Fruit fly (Drosophila melanogaster) whole organism, wandering third instar larva: Measurements from ENCODE around the gene Polr1D.

Experiments
- Abd-B ChIP-seq: fragments of >200 bp; optimal IDR thresholded peaks from 2 replicates; lab custom pipeline; 2017; ENCODE audit warnings: missing biosample characterization, missing genetic modification characterization
- CG32264 ChIP-seq: fragments of 200-800 bp; sonication (Bioruptor generic); optimal IDR thresholded peaks from 2 replicates; lab custom pipeline; 2016; ENCODE audit warnings: missing biosample characterization, missing genetic modification characterization
- CG9705 ChIP-seq: fragments of 200-800 bp; sonication (Bioruptor generic); optimal IDR thresholded peaks from 2 replicates; lab custom pipeline; 2018; ENCODE audit warnings: missing biosample characterization, mild to moderate bottlenecking, missing genetic modification characterization
- CrebA ChIP-seq: fragments of 200-800 bp; sonication (Bioruptor generic); optimal IDR thresholded peaks from 2 replicates; lab custom pipeline; 2016; ENCODE audit warnings: missing biosample characterization, mild to moderate bottlenecking, missing genetic modification characterization, borderline replicate concordance
- Dif ChIP-seq: fragments of 200-275, 200-300 bp; sonication (Bioruptor generic); optimal IDR thresholded peaks from 2 replicates; lab custom pipeline; 2018; ENCODE audit warnings: missing biosample characterization, missing genetic modification characterization; ENCODE audit not compliant: partially characterized antibody
- GATAd ChIP-seq: sonication (Bioruptor generic); optimal IDR thresholded peaks from 2 replicates; lab custom pipeline; 2016; ENCODE audit warnings: missing biosample characterization, missing genetic modification characterization
- HLH106 ChIP-seq: fragments of 200-800 bp; optimal IDR thresholded peaks from 3 replicates; lab custom pipeline; 2019; ENCODE audit warnings: missing biosample characterization, mild to moderate bottlenecking, missing genetic modification characterization, moderate library complexity
- Hnf4 ChIP-seq: fragments of 200-800 bp; sonication (Bioruptor generic); optimal IDR thresholded peaks from 2 replicates; lab custom pipeline; 2016; ENCODE audit warnings: missing biosample characterization, mild to moderate bottlenecking, missing genetic modification characterization
- Hr78 ChIP-seq: fragments of >200 bp; optimal IDR thresholded peaks from 2 replicates; lab custom pipeline; 2017; ENCODE audit warnings: missing biosample characterization, missing genetic modification characterization
- Hr83 ChIP-seq: fragments of 200-300 bp; sonication (Bioruptor generic); optimal IDR thresholded peaks from 2 replicates; lab custom pipeline; 2016; ENCODE audit warnings: missing biosample characterization, mild to moderate bottlenecking, missing genetic modification characterization, moderate library complexity; ENCODE audit not compliant: poor library complexity, severe bottlenecking
- Jra ChIP-seq: sonication (Bioruptor generic); optimal IDR thresholded peaks from 2 replicates; lab custom pipeline; 2016; ENCODE audit warnings: missing biosample characterization, missing genetic modification characterization
- Mio ChIP-seq: sonication (Bioruptor generic); optimal IDR thresholded peaks from 2 replicates; lab custom pipeline; 2016; ENCODE audit warnings: missing biosample characterization, missing genetic modification characterization
- OdsH ChIP-seq: fragments of 200-800 bp; sonication (Bioruptor generic); optimal IDR thresholded peaks from 2 replicates; lab custom pipeline; 2016; ENCODE audit warnings: missing biosample characterization, mild to moderate bottlenecking, missing genetic modification characterization
- Rel ChIP-seq, 2 experiments: fragments of 200-800 bp; sonication (Bioruptor generic) in 1 of 2; optimal IDR thresholded peaks; 2 replicates in 1 of 2; 3 replicates in 1 of 2; lab custom pipeline; 2016 to 2019; ENCODE audit warnings: mild to moderate bottlenecking in 2 of 2, missing biosample characterization in 2 of 2, missing genetic modification characterization in 2 of 2, moderate library complexity in 1 of 2
- Sp1 ChIP-seq: fragments of 200-800 bp; sonication (Bioruptor generic); optimal IDR thresholded peaks from 3 replicates; lab custom pipeline; 2019; ENCODE audit warnings: missing biosample characterization, mild to moderate bottlenecking, missing genetic modification characterization, moderate library complexity
- Vsx2 ChIP-seq: fragments of 200-300, 225-300 bp; sonication (Bioruptor generic); optimal IDR thresholded peaks from 2 replicates; lab custom pipeline; 2018; ENCODE audit warnings: missing biosample characterization, missing genetic modification characterization; ENCODE audit not compliant: partially characterized antibody
- br ChIP-seq: fragments of 200-800 bp; sonication (Bioruptor generic); optimal IDR thresholded peaks from 2 replicates; lab custom pipeline; 2016; ENCODE audit warnings: missing biosample characterization, missing genetic modification characterization
- brk ChIP-seq: fragments of 200-800 bp; sonication (Bioruptor generic); optimal IDR thresholded peaks from 2 replicates; lab custom pipeline; 2016; ENCODE audit warnings: missing biosample characterization, mild to moderate bottlenecking, missing genetic modification characterization
- dl ChIP-seq, 2 experiments: fragments of 175-275, 200-275 bp in 1 of 2; fragments of 200-275 bp in 1 of 2; sonication (Bioruptor generic); optimal IDR thresholded peaks; lab custom pipeline; 2018; ENCODE audit warnings: mild to moderate bottlenecking in 2 of 2, missing biosample characterization in 2 of 2, missing genetic modification characterization in 2 of 2, moderate library complexity in 2 of 2; ENCODE audit not compliant: partially characterized antibody in 2 of 2, insufficient read depth in 1 of 2
- dmrt93B ChIP-seq: fragments of 200-800 bp; sonication (Bioruptor generic); optimal IDR thresholded peaks from 2 replicates; lab custom pipeline; 2018; ENCODE audit warnings: missing biosample characterization, mild to moderate bottlenecking, missing genetic modification characterization
- dsf ChIP-seq: sonication (Bioruptor generic); optimal IDR thresholded peaks from 2 replicates; lab custom pipeline; 2016; ENCODE audit warnings: missing biosample characterization, missing genetic modification characterization, borderline replicate concordance
- ey ChIP-seq: fragments of 200-800 bp; sonication (Bioruptor generic); optimal IDR thresholded peaks from 2 replicates; lab custom pipeline; 2016; ENCODE audit warnings: missing biosample characterization, missing genetic modification characterization
- foxo ChIP-seq, 2 experiments: fragments of 200-800 bp; sonication (Bioruptor generic); optimal IDR thresholded peaks; 2 replicates in 1 of 2; 3 replicates in 1 of 2; lab custom pipeline; 2016 to 2017; ENCODE audit warnings: missing biosample characterization in 2 of 2, missing genetic modification characterization in 2 of 2
- fru ChIP-seq: fragments of 200-800 bp; sonication (Bioruptor generic); optimal IDR thresholded peaks from 3 replicates; lab custom pipeline; 2016; ENCODE audit warnings: missing biosample characterization, mild to moderate bottlenecking, missing genetic modification characterization
- h ChIP-seq: fragments of 200-800 bp; sonication (Bioruptor generic); optimal IDR thresholded peaks from 3 replicates; lab custom pipeline; 2016; ENCODE audit warnings: missing biosample characterization, mild to moderate bottlenecking, missing genetic modification characterization
- jim ChIP-seq: fragments of 175-275, 200-325 bp; sonication (Bioruptor generic); optimal IDR thresholded peaks from 2 replicates; lab custom pipeline; 2016; ENCODE audit warnings: missing biosample characterization, mild to moderate bottlenecking, missing genetic modification characterization
- lola ChIP-seq: fragments of >200 bp; optimal IDR thresholded peaks from 2 replicates; lab custom pipeline; 2017; ENCODE audit warnings: missing biosample characterization, missing genetic modification characterization
- pan ChIP-seq: fragments of >200 bp; optimal IDR thresholded peaks from 2 replicates; lab custom pipeline; 2017
- psq ChIP-seq: fragments of 200-800 bp; sonication (Bioruptor generic); optimal IDR thresholded peaks from 3 replicates; lab custom pipeline; 2017; ENCODE audit warnings: missing biosample characterization, mild to moderate bottlenecking, missing genetic modification characterization, moderate library complexity
- rgr ChIP-seq: fragments of 200-800 bp; sonication (Bioruptor generic); optimal IDR thresholded peaks from 3 replicates; lab custom pipeline; 2016; ENCODE audit warnings: missing biosample characterization, mild to moderate bottlenecking, missing genetic modification characterization
- sage ChIP-seq: fragments of 200-800 bp; sonication (Bioruptor generic); optimal IDR thresholded peaks from 2 replicates; lab custom pipeline; 2016; ENCODE audit warnings: missing biosample characterization, mild to moderate bottlenecking, missing genetic modification characterization
- sv ChIP-seq: fragments of 200-800 bp; sonication (Bioruptor generic); optimal IDR thresholded peaks from 3 replicates; lab custom pipeline; 2016; ENCODE audit warnings: missing biosample characterization, missing genetic modification characterization
- tai ChIP-seq: sonication (Bioruptor generic); optimal IDR thresholded peaks from 2 replicates; lab custom pipeline; 2016; ENCODE audit warnings: missing biosample characterization, missing genetic modification characterization
- woc ChIP-seq: sonication (Bioruptor generic); optimal IDR thresholded peaks from 2 replicates; lab custom pipeline; 2016; ENCODE audit warnings: missing biosample characterization, mild to moderate bottlenecking, missing genetic modification characterization

The Polr1D gene

DNA sequence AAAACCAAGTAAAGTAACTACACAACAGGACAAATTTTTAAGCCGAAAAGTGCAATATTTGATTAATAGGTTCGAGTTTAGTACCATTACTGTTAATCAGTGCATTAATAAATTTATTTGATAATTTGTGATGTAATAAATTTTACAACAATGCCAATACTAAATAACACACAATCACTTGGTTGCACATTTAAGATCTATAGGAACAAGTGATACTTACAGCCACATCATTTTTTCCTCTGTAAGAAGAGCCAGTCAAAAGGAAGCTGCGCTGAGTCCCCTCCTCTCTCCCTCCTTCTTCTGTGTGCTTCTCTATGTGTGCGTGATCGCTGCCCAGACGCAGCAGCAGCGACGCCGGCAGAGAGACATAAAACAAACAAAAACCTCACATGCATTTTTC is 1.7 kb upstream of the Polr1D start (continued):
- TF ChIP-seq Vsx2 (GFP tag; lab: Kevin White, UChicago) (no peak), psq (GFP tag; lab: Kevin White, UChicago) (peak; percentile 100), GATAd (GFP tag; lab: Kevin White, UChicago) (no peak), Rel (GFP tag; optimal IDR thresholded peaks at IDR 0.05; lab: Kevin White, UChicago) (peak; percentile 46), Rel (tag; optimal IDR thresholded peaks at IDR 0.05; lab: Kevin White, UChicago) (peak; percentile 46), OdsH (GFP tag; lab: Kevin White, UChicago) (peak; percentile 94), Hr83 (no peak), foxo (GFP tag; optimal IDR thresholded peaks at IDR 0.05; lab: Kevin White, UChicago) (peak in 1 of 2 experiments; percentile 88), lola (GFP tag; lab: Kevin White, UChicago) (no peak), brk (peak; percentile 70), CG32264 (GFP tag; lab: Kevin White, UChicago) (peak; percentile 52), Abd-B (GFP tag; lab: Kevin White, UChicago) (no peak)
- TF ChIP-seq, all 38 proteins: peak for 24

DNA sequence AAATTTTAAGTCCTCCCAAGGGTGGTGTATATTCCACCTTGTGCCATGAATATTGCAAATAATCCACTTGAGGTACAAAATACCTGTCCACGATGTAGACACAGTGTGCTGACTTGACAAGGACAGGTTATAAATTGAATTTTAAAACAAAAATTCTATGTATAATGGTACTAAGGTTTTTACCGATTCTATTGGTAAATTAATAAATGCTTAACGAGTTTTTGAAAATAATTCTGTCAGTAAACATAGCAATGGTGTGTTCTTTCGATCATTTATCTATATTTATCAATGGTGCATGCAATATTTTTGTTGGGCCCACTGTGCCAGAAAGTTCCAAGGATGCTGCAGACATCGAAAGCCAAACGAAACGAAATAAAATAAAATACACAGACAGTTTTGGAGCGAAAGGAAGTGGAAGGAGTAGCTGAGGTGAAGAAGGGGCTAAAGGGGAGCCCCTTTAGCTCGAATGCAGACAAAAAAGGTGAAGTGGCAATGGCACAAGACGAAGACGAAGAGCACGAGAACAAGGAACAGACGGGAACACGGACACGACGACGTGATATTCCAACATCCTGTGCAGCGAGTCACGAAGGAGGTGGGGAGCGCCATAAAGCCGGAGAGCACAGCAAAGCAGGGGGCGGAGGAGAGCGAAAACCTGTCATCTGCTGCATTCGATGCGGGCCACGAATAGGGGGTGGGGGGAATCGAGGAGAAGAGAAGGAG is 1.1 kb upstream of the Polr1D start:
- TF ChIP-seq Hr78 (GFP tag; lab: Kevin White, UChicago) (no peak), psq (GFP tag; lab: Kevin White, UChicago) (no peak), Mio (no peak), GATAd (GFP tag; lab: Kevin White, UChicago) (no peak), tai (GFP tag; lab: Kevin White, UChicago) (no peak), CG32264 (GFP tag; lab: Kevin White, UChicago) (peak; percentile 60), Vsx2 (GFP tag; lab: Kevin White, UChicago) (no peak), OdsH (GFP tag; lab: Kevin White, UChicago) (peak; percentile 83), brk (peak; percentile 64), br (GFP tag; lab: Kevin White, UChicago) (peak; percentile 93), CrebA (GFP tag; lab: Kevin White, UChicago) (no peak), foxo (GFP tag; optimal IDR thresholded peaks at IDR 0.05; lab: Kevin White, UChicago) (peak in 1 of 2 experiments; percentile 84), Hnf4 (GFP tag; lab: Kevin White, UChicago) (peak; percentile 53), sage (peak; percentile 52), pan (lab: Kevin White, UChicago) (no peak), rgr (GFP tag; lab: Kevin White, UChicago) (peak; percentile 88), Abd-B (GFP tag; lab: Kevin White, UChicago) (no peak), CG9705 (peak; percentile 39), Rel (GFP tag; optimal IDR thresholded peaks at IDR 0.05; lab: Kevin White, UChicago) (no peak), Rel (tag; optimal IDR thresholded peaks at IDR 0.05; lab: Kevin White, UChicago) (no peak), Sp1 (peak; percentile 71), h (peak; percentile 88), lola (GFP tag; lab: Kevin White, UChicago) (no peak), dl (GFP tag; optimal IDR thresholded peaks at IDR 0.05; lab: Kevin White, UChicago; ENCODE audit: insufficient read depth in 1 of 2, partially characterized antibody in 2 of 2) (peak in 1 of 2 experiments; percentile 1), ey (peak; percentile 86), dsf (GFP tag; lab: Kevin White, UChicago) (no peak), Hr83 (no peak), Jra (GFP tag; lab: Kevin White, UChicago) (peak; percentile 26), Dif (peak; percentile 55), fru (GFP tag; lab: Kevin White, UChicago) (peak; percentile 89), woc (GFP tag; lab: Kevin White, UChicago) (peak; percentile 81), dmrt93B (GFP tag; lab: Kevin White, UChicago) (peak; percentile 66), jim (GFP tag; lab: Kevin White, UChicago) (no peak), HLH106 (peak; percentile 81)

DNA sequence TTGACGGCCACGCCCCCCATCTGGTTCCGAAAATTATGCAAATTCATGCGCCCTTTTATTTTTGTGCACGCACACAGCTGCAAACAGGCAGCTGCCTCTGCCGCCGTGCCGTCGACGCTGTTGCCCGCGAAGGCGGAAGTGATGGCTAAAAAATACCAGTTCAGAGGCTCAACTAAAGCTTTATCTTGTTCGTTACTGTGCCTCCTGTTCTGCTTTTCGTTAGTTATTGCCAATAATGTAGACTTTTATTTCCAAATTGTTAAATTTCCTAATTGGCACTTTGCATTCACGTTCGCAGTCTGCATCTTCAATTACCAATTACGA is 705 bp downstream of the Polr1D start:
- TF ChIP-seq CG32264 (GFP tag; lab: Kevin White, UChicago) = no peak
- no peak for TF ChIP-seq GATAd (GFP tag; lab: Kevin White, UChicago)
- TF ChIP-seq HLH106 = no peak
- TF ChIP-seq lola (GFP tag; lab: Kevin White, UChicago) = no peak
- no peak for TF ChIP-seq Dif
- TF ChIP-seq dsf (GFP tag; lab: Kevin White, UChicago) = no peak
- no peak for TF ChIP-seq sv (GFP tag; lab: Kevin White, UChicago)
- no peak for TF ChIP-seq pan (lab: Kevin White, UChicago)
- no peak for TF ChIP-seq rgr (GFP tag; lab: Kevin White, UChicago)
- TF ChIP-seq br (GFP tag; lab: Kevin White, UChicago) = no peak
